Fruit fly (Drosophila melanogaster): ENCODE results near the gene Sps2.

Sps2 gene

dm6 chr2L:10375464-10376236 is 33.3 kb downstream of the Sps2 start, which contains the start of the genes CG33303 and dpr19:
CG33303 (minus strand) TSS chr2L:10375757.
dpr19 (plus strand) TSS chr2L:10376168.
- TF ChIP-seq brk (GFP tag; optimal IDR thresholded peaks at IDR 0.05): no peak
- TF ChIP-seq Sp1 (GFP tag; optimal IDR thresholded peaks at IDR 0.05): peak; percentile 69
- TF ChIP-seq rgr (GFP tag; optimal IDR thresholded peaks at IDR 0.05): peak; percentile 62
- no peak for TF ChIP-seq Hr78 (GFP tag; optimal IDR thresholded peaks at IDR 0.05)
- peak; percentile 21 for TF ChIP-seq Hr83 (GFP tag; optimal IDR thresholded peaks at IDR 0.05; ENCODE audit: poor library complexity, severe bottlenecking)
- TF ChIP-seq HLH106 (tag; optimal IDR thresholded peaks at IDR 0.05): peak; percentile 69
- no peak for TF ChIP-seq Rel (GFP tag; optimal IDR thresholded peaks at IDR 0.05)
- TF ChIP-seq Rel (tag; optimal IDR thresholded peaks at IDR 0.05): peak; percentile 43
- no peak for TF ChIP-seq sage (GFP tag; optimal IDR thresholded peaks at IDR 0.05)
- TF ChIP-seq OdsH (GFP tag; optimal IDR thresholded peaks at IDR 0.05): peak; percentile 18

dm6 chr2L:10376276-10376675 is 33.9 kb downstream of the Sps2 start:
- TF ChIP-seq pan (optimal IDR thresholded peaks at IDR 0.05): no peak
- TF ChIP-seq woc (GFP tag; optimal IDR thresholded peaks at IDR 0.05): no peak
- TF ChIP-seq ey (GFP tag; optimal IDR thresholded peaks at IDR 0.05): no peak
- no peak for TF ChIP-seq sv (GFP tag; optimal IDR thresholded peaks at IDR 0.05)
- no peak for TF ChIP-seq h (GFP tag; optimal IDR thresholded peaks at IDR 0.05)
- no peak for TF ChIP-seq br (GFP tag; optimal IDR thresholded peaks at IDR 0.05)
- TF ChIP-seq rgr (GFP tag; optimal IDR thresholded peaks at IDR 0.05): no peak
- no peak for TF ChIP-seq Hr83 (GFP tag; optimal IDR thresholded peaks at IDR 0.05; ENCODE audit: poor library complexity, severe bottlenecking)
- no peak for TF ChIP-seq dmrt93B (GFP tag; optimal IDR thresholded peaks at IDR 0.05)
- no peak for TF ChIP-seq foxo (GFP tag; optimal IDR thresholded peaks at IDR 0.05)
- no peak for TF ChIP-seq Abd-B (GFP tag; optimal IDR thresholded peaks at IDR 0.05)
- no peak for TF ChIP-seq brk (GFP tag; optimal IDR thresholded peaks at IDR 0.05)
- no peak for TF ChIP-seq Hnf4 (GFP tag; optimal IDR thresholded peaks at IDR 0.05)
- TF ChIP-seq Hr78 (GFP tag; optimal IDR thresholded peaks at IDR 0.05): no peak
- no peak for TF ChIP-seq tai (GFP tag; optimal IDR thresholded peaks at IDR 0.05)
- no peak for TF ChIP-seq jim (GFP tag; optimal IDR thresholded peaks at IDR 0.05)
- TF ChIP-seq usp (GFP tag; optimal IDR thresholded peaks at IDR 0.05): no peak
- TF ChIP-seq GATAd (GFP tag; optimal IDR thresholded peaks at IDR 0.05): no peak
- TF ChIP-seq Sp1 (GFP tag; optimal IDR thresholded peaks at IDR 0.05): no peak
- TF ChIP-seq dsf (GFP tag; optimal IDR thresholded peaks at IDR 0.05; ENCODE audit: borderline replicate concordance): no peak

- TF ChIP-seq Hr78 (GFP tag; optimal IDR thresholded peaks at IDR 0.05) (no peak), CrebA (GFP tag; optimal IDR thresholded peaks at IDR 0.05; ENCODE audit: borderline replicate concordance) (no peak), ey (GFP tag; optimal IDR thresholded peaks at IDR 0.05) (no peak), usp (GFP tag; optimal IDR thresholded peaks at IDR 0.05) (no peak), fru (GFP tag; optimal IDR thresholded peaks at IDR 0.05) (no peak), dl (GFP tag; optimal IDR thresholded peaks at IDR 0.05; ENCODE audit: insufficient read depth in 1 of 2, partially characterized antibody in 2 of 2) (no peak), GATAd (GFP tag; optimal IDR thresholded peaks at IDR 0.05) (no peak), Sp1 (GFP tag; optimal IDR thresholded peaks at IDR 0.05) (no peak), Myc (optimal IDR thresholded peaks at IDR 0.05) (no peak), pan (optimal IDR thresholded peaks at IDR 0.05) (no peak), rgr (GFP tag; optimal IDR thresholded peaks at IDR 0.05) (no peak), HLH106 (tag; optimal IDR thresholded peaks at IDR 0.05) (no peak), dsf (GFP tag; optimal IDR thresholded peaks at IDR 0.05; ENCODE audit: borderline replicate concordance) (no peak), foxo (GFP tag; optimal IDR thresholded peaks at IDR 0.05) (no peak), Dif (GFP tag; optimal IDR thresholded peaks at IDR 0.05; ENCODE audit: partially characterized antibody) (no peak), br (GFP tag; optimal IDR thresholded peaks at IDR 0.05) (no peak), woc (GFP tag; optimal IDR thresholded peaks at IDR 0.05) (no peak), tai (GFP tag; optimal IDR thresholded peaks at IDR 0.05) (no peak)
Measured at dm6 chr2L:10378631-10379030, 36.2 kb downstream of the Sps2 start.

- TF ChIP-seq br (GFP tag; optimal IDR thresholded peaks at IDR 0.05) (no peak), Dfd (GFP tag; optimal IDR thresholded peaks at IDR 0.05) (no peak), Rel (GFP tag; optimal IDR thresholded peaks at IDR 0.05) (no peak), Rel (tag; optimal IDR thresholded peaks at IDR 0.05) (peak; percentile 1), lola (GFP tag; optimal IDR thresholded peaks at IDR 0.05) (no peak)
Measured at dm6 chr2L:10379865-10380264, 37.5 kb downstream of the Sps2 start, which contains the start of gene gny. gny (plus strand) TSS chr2L:10380103.
